Fruit fly (Drosophila melanogaster) whole organism, pupa: Measurements from ENCODE around the gene CG42269.

Source experiments
- CG10348 ChIP-seq: fragments of 200-800 bp; sonication (Bioruptor generic); IDR thresholded peaks from 2 replicates; pipeline ENCODE4 v1.3.6; 2022; ENCODE audit warnings: missing biosample characterization, missing genetic modification characterization
- CG13204 ChIP-seq: fragments of 200-800 bp; sonication (Bioruptor generic); optimal IDR thresholded peaks from 2 replicates; lab custom pipeline; 2018; ENCODE audit warnings: missing biosample characterization, mild to moderate bottlenecking, missing genetic modification characterization, moderate library complexity
- CG14655 ChIP-seq: fragments of 200-800 bp; sonication (Bioruptor generic); optimal IDR thresholded peaks from 3 replicates; lab custom pipeline; 2017; ENCODE audit warnings: mild to moderate bottlenecking, missing biosample characterization, missing genetic modification reagents, missing genetic modification characterization
- CG17806 ChIP-seq: fragments of 200-800 bp; sonication (Bioruptor generic); optimal IDR thresholded peaks from 2 replicates; lab custom pipeline; 2018; ENCODE audit warnings: missing biosample characterization, mild to moderate bottlenecking, missing genetic modification characterization, moderate library complexity
- CG9948 ChIP-seq: fragments of 200-800 bp; sonication (Bioruptor generic); optimal IDR thresholded peaks from 2 replicates; lab custom pipeline; 2018; ENCODE audit warnings: missing biosample characterization, mild to moderate bottlenecking, missing genetic modification characterization, moderate library complexity
- D1 ChIP-seq: fragments of 200-800 bp; sonication (Bioruptor generic); optimal IDR thresholded peaks from 2 replicates; lab custom pipeline; 2018; ENCODE audit warnings: missing biosample characterization, mild to moderate bottlenecking, missing genetic modification characterization, moderate library complexity
- EcR ChIP-seq: fragments of 200-800 bp; sonication (Bioruptor generic); optimal IDR thresholded peaks from 3 replicates; lab custom pipeline; 2019; ENCODE audit warnings: missing biosample characterization, missing genetic modification characterization, mild to moderate bottlenecking, moderate library complexity, missing genetic modification reagents
- Ets98B ChIP-seq: fragments of 200-800 bp; sonication (Bioruptor generic); IDR thresholded peaks from 2 replicates; pipeline ENCODE4 v1.3.6; 2022; ENCODE audit warnings: missing biosample characterization, missing genetic modification characterization
- Pif1A ChIP-seq: fragments of 200-800 bp; sonication (Bioruptor generic); optimal IDR thresholded peaks from 3 replicates; lab custom pipeline; 2016; ENCODE audit warnings: missing biosample characterization, missing genetic modification characterization
- Pif1B ChIP-seq: fragments of 200-800 bp; sonication (Bioruptor generic); optimal IDR thresholded peaks from 3 replicates; lab custom pipeline; 2016; ENCODE audit warnings: missing biosample characterization, missing genetic modification characterization
- Snoo ChIP-seq: fragments of 200-800 bp; sonication (Bioruptor generic); optimal IDR thresholded peaks from 3 replicates; lab custom pipeline; 2017; ENCODE audit warnings: missing biosample characterization, mild to moderate bottlenecking, missing genetic modification characterization, inconsistent platforms
- gl ChIP-seq: fragments of 200-800 bp; sonication (Bioruptor generic); optimal IDR thresholded peaks from 2 replicates; lab custom pipeline; 2018; ENCODE audit warnings: missing biosample characterization, mild to moderate bottlenecking, missing genetic modification characterization
- rn ChIP-seq: fragments of 200-800 bp; sonication (Bioruptor generic); IDR thresholded peaks from 2 replicates; pipeline ENCODE4 v1.3.6; 2022; ENCODE audit warnings: missing biosample characterization, missing genetic modification characterization

- TF ChIP-seq CG10348: no peak
- TF ChIP-seq Pif1B (GFP tag; lab: Kevin White, UChicago): peak; percentile 10
- no peak for TF ChIP-seq rn (GFP tag; lab: Robert Waterston, UW)
- no peak for TF ChIP-seq gl (tag; lab: Kevin White, UChicago)
- no peak for TF ChIP-seq Ets98B (GFP tag; lab: Robert Waterston, UW)
- TF ChIP-seq CG13204: no peak
- TF ChIP-seq D1: no peak
- peak; percentile 67 for TF ChIP-seq CG14655 (GFP tag; lab: Kevin White, UChicago)
- no peak for TF ChIP-seq Snoo (tag; lab: Kevin White, UChicago)
- TF ChIP-seq EcR (GFP tag; lab: Kevin White, UChicago): no peak
- peak; percentile 28 for TF ChIP-seq CG17806
- peak; percentile 6 for TF ChIP-seq Pif1A (GFP tag; lab: Kevin White, UChicago)
- TF ChIP-seq CG9948 (tag; lab: Kevin White, UChicago): peak; percentile 62
Measured at dm6 chr3L:6084446-6084845, 18.4 kb downstream of the CG42269 start.
